Fruit fly (Drosophila melanogaster) whole organism, wandering third instar larva: ENCODE data around the gene Sap47.
"Not testable (repeated sequence)": the region's sequence is repeated elsewhere in the genome, so short reads cannot be mapped to it uniquely, and the experiment has no call there.

Experiments used
- Abd-B ChIP-seq: fragments of >200 bp; optimal IDR thresholded peaks from 2 replicates; lab custom pipeline; 2017; ENCODE audit warnings: missing biosample characterization, missing genetic modification characterization
- CG9705 ChIP-seq: fragments of 200-800 bp; sonication (Bioruptor generic); optimal IDR thresholded peaks from 2 replicates; lab custom pipeline; 2018; ENCODE audit warnings: missing biosample characterization, mild to moderate bottlenecking, missing genetic modification characterization
- CrebA ChIP-seq: fragments of 200-800 bp; sonication (Bioruptor generic); optimal IDR thresholded peaks from 2 replicates; lab custom pipeline; 2016; ENCODE audit warnings: missing biosample characterization, mild to moderate bottlenecking, missing genetic modification characterization, borderline replicate concordance
- Dfd ChIP-seq: fragments of >200 bp; optimal IDR thresholded peaks from 2 replicates; lab custom pipeline; 2017; ENCODE audit warnings: missing biosample characterization, missing genetic modification characterization
- Dif ChIP-seq: fragments of 200-275, 200-300 bp; sonication (Bioruptor generic); optimal IDR thresholded peaks from 2 replicates; lab custom pipeline; 2018; ENCODE audit warnings: missing biosample characterization, missing genetic modification characterization; ENCODE audit not compliant: partially characterized antibody
- HLH106 ChIP-seq: fragments of 200-800 bp; optimal IDR thresholded peaks from 3 replicates; lab custom pipeline; 2019; ENCODE audit warnings: missing biosample characterization, mild to moderate bottlenecking, missing genetic modification characterization, moderate library complexity
- Hnf4 ChIP-seq: fragments of 200-800 bp; sonication (Bioruptor generic); optimal IDR thresholded peaks from 2 replicates; lab custom pipeline; 2016; ENCODE audit warnings: missing biosample characterization, mild to moderate bottlenecking, missing genetic modification characterization
- Hr78 ChIP-seq: fragments of >200 bp; optimal IDR thresholded peaks from 2 replicates; lab custom pipeline; 2017; ENCODE audit warnings: missing biosample characterization, missing genetic modification characterization
- Hr83 ChIP-seq: fragments of 200-300 bp; sonication (Bioruptor generic); optimal IDR thresholded peaks from 2 replicates; lab custom pipeline; 2016; ENCODE audit warnings: missing biosample characterization, mild to moderate bottlenecking, missing genetic modification characterization, moderate library complexity; ENCODE audit not compliant: poor library complexity, severe bottlenecking
- Jra ChIP-seq: sonication (Bioruptor generic); optimal IDR thresholded peaks from 2 replicates; lab custom pipeline; 2016; ENCODE audit warnings: missing biosample characterization, missing genetic modification characterization
- Mio ChIP-seq: sonication (Bioruptor generic); optimal IDR thresholded peaks from 2 replicates; lab custom pipeline; 2016; ENCODE audit warnings: missing biosample characterization, missing genetic modification characterization
- Myc ChIP-seq: fragments of >200 bp; optimal IDR thresholded peaks from 2 replicates; lab custom pipeline; 2017
- N ChIP-seq: fragments of >200 bp; optimal IDR thresholded peaks from 2 replicates; lab custom pipeline; 2018; ENCODE audit warnings: missing biosample characterization, missing external identifiers, missing genetic modification characterization
- OdsH ChIP-seq: fragments of 200-800 bp; sonication (Bioruptor generic); optimal IDR thresholded peaks from 2 replicates; lab custom pipeline; 2016; ENCODE audit warnings: missing biosample characterization, mild to moderate bottlenecking, missing genetic modification characterization
- Sp1 ChIP-seq: fragments of 200-800 bp; sonication (Bioruptor generic); optimal IDR thresholded peaks from 3 replicates; lab custom pipeline; 2019; ENCODE audit warnings: missing biosample characterization, mild to moderate bottlenecking, missing genetic modification characterization, moderate library complexity
- br ChIP-seq: fragments of 200-800 bp; sonication (Bioruptor generic); optimal IDR thresholded peaks from 2 replicates; lab custom pipeline; 2016; ENCODE audit warnings: missing biosample characterization, missing genetic modification characterization
- brk ChIP-seq: fragments of 200-800 bp; sonication (Bioruptor generic); optimal IDR thresholded peaks from 2 replicates; lab custom pipeline; 2016; ENCODE audit warnings: missing biosample characterization, mild to moderate bottlenecking, missing genetic modification characterization
- dl ChIP-seq, 2 experiments: fragments of 175-275, 200-275 bp in 1 of 2; fragments of 200-275 bp in 1 of 2; sonication (Bioruptor generic); optimal IDR thresholded peaks; lab custom pipeline; 2018; ENCODE audit warnings: mild to moderate bottlenecking in 2 of 2, missing biosample characterization in 2 of 2, missing genetic modification characterization in 2 of 2, moderate library complexity in 2 of 2; ENCODE audit not compliant: partially characterized antibody in 2 of 2, insufficient read depth in 1 of 2
- dmrt93B ChIP-seq: fragments of 200-800 bp; sonication (Bioruptor generic); optimal IDR thresholded peaks from 2 replicates; lab custom pipeline; 2018; ENCODE audit warnings: missing biosample characterization, mild to moderate bottlenecking, missing genetic modification characterization
- dsf ChIP-seq: sonication (Bioruptor generic); optimal IDR thresholded peaks from 2 replicates; lab custom pipeline; 2016; ENCODE audit warnings: missing biosample characterization, missing genetic modification characterization, borderline replicate concordance
- ey ChIP-seq: fragments of 200-800 bp; sonication (Bioruptor generic); optimal IDR thresholded peaks from 2 replicates; lab custom pipeline; 2016; ENCODE audit warnings: missing biosample characterization, missing genetic modification characterization
- foxo ChIP-seq, 2 experiments: fragments of 200-800 bp; sonication (Bioruptor generic); optimal IDR thresholded peaks; 2 replicates in 1 of 2; 3 replicates in 1 of 2; lab custom pipeline; 2016 to 2017; ENCODE audit warnings: missing biosample characterization in 2 of 2, missing genetic modification characterization in 2 of 2
- fru ChIP-seq: fragments of 200-800 bp; sonication (Bioruptor generic); optimal IDR thresholded peaks from 3 replicates; lab custom pipeline; 2016; ENCODE audit warnings: missing biosample characterization, mild to moderate bottlenecking, missing genetic modification characterization
- h ChIP-seq: fragments of 200-800 bp; sonication (Bioruptor generic); optimal IDR thresholded peaks from 3 replicates; lab custom pipeline; 2016; ENCODE audit warnings: missing biosample characterization, mild to moderate bottlenecking, missing genetic modification characterization
- jim ChIP-seq: fragments of 175-275, 200-325 bp; sonication (Bioruptor generic); optimal IDR thresholded peaks from 2 replicates; lab custom pipeline; 2016; ENCODE audit warnings: missing biosample characterization, mild to moderate bottlenecking, missing genetic modification characterization
- psq ChIP-seq: fragments of 200-800 bp; sonication (Bioruptor generic); optimal IDR thresholded peaks from 3 replicates; lab custom pipeline; 2017; ENCODE audit warnings: missing biosample characterization, mild to moderate bottlenecking, missing genetic modification characterization, moderate library complexity
- rgr ChIP-seq: fragments of 200-800 bp; sonication (Bioruptor generic); optimal IDR thresholded peaks from 3 replicates; lab custom pipeline; 2016; ENCODE audit warnings: missing biosample characterization, mild to moderate bottlenecking, missing genetic modification characterization
- sage ChIP-seq: fragments of 200-800 bp; sonication (Bioruptor generic); optimal IDR thresholded peaks from 2 replicates; lab custom pipeline; 2016; ENCODE audit warnings: missing biosample characterization, mild to moderate bottlenecking, missing genetic modification characterization
- sv ChIP-seq: fragments of 200-800 bp; sonication (Bioruptor generic); optimal IDR thresholded peaks from 3 replicates; lab custom pipeline; 2016; ENCODE audit warnings: missing biosample characterization, missing genetic modification characterization
- woc ChIP-seq: sonication (Bioruptor generic); optimal IDR thresholded peaks from 2 replicates; lab custom pipeline; 2016; ENCODE audit warnings: missing biosample characterization, mild to moderate bottlenecking, missing genetic modification characterization

Sap47 gene

dm6 chr3R:15899650-15900049 is 35.2 kb upstream of the Sap47 start:
- TF ChIP-seq fru (GFP tag; lab: Kevin White, UChicago) (peak; percentile 70), brk (GFP tag; lab: Kevin White, UChicago) (no peak), ey (GFP tag; lab: Kevin White, UChicago) (peak; percentile 69), br (peak; percentile 70), Dfd (GFP tag; lab: Kevin White, UChicago) (no peak), rgr (GFP tag; lab: Kevin White, UChicago) (peak; percentile 69), dmrt93B (GFP tag; lab: Kevin White, UChicago) (peak; percentile 24), foxo (GFP tag; optimal IDR thresholded peaks at IDR 0.05; lab: Kevin White, UChicago) (peak in 1 of 2 experiments; percentile 72), Abd-B (GFP tag; lab: Kevin White, UChicago) (no peak), h (GFP tag; lab: Kevin White, UChicago) (peak; percentile 76), HLH106 (tag; lab: Kevin White, UChicago) (peak; percentile 58), Mio (GFP tag; lab: Kevin White, UChicago) (no peak), Hnf4 (GFP tag; lab: Kevin White, UChicago) (peak; percentile 40), OdsH (GFP tag; lab: Kevin White, UChicago) (peak; percentile 59), Hr78 (GFP tag; lab: Kevin White, UChicago) (no peak), Sp1 (GFP tag; lab: Kevin White, UChicago) (peak; percentile 44), psq (GFP tag; lab: Kevin White, UChicago) (peak; percentile 27)

DNA sequence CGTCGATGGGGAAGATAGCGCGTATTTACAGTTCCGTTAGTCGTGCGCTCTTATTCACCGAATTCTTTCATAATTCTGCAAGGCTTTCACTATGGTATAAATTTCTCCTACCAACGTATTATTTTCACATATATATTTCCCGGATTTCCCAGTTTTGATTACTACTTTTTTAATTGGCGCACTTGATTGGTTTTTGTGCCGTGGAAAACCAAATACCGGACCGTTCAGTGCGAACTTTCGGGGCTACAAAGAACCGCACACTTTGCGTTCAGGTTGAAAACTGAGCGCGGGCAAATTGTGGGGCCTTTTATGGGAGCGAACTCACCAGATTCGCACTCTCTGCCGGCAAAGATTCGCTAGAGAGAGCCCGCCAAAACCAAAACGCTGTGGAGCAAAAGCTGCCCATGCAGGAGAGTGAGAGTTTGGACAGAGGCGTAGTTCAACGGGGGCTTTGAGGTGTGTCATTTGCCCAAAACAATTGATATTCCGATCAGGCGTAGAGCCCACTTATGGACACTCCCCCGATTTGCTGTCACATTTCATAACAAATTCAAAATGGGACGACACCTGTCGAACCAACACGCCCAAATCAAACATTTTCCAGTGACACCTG is 33.7 kb upstream of the Sap47 start:
- peak; percentile 87 for TF ChIP-seq Dif (GFP tag; lab: Kevin White, UChicago)
- peak; percentile 79 to 86 for TF ChIP-seq dl (GFP tag; optimal IDR thresholded peaks at IDR 0.05; lab: Kevin White, UChicago; ENCODE audit: insufficient read depth in 1 of 2, partially characterized antibody in 2 of 2)

DNA sequence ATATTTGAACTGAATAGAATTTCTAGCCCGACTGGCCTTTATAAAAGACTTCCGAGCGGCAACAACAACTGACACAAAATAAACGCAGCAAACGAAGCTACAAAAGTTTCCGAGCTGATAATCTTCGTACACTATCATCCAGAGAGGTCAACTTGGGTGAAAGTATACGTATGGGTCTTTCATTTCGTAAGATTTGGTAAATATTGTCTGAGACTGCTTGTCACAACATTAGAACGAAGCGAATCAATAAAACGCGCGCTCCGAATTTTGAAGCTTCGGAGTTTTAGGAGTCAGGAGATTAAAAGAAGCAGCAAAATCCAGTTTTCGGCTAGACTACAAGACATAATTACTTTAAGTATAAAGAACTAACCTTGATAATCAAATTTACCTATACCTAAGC is 30.4 kb upstream of the Sap47 start, which contains the start of gene glob1:
Gene glob1 (minus strand): TSS at position 101 of the 400 bp plus-strand sequence.
- not testable (repeated sequence) for TF ChIP-seq Jra, sv, fru (GFP tag; lab: Kevin White, UChicago)
- TF ChIP-seq, all 38 proteins: peak for 0; not testable (repeated sequence) for 38

DNA sequence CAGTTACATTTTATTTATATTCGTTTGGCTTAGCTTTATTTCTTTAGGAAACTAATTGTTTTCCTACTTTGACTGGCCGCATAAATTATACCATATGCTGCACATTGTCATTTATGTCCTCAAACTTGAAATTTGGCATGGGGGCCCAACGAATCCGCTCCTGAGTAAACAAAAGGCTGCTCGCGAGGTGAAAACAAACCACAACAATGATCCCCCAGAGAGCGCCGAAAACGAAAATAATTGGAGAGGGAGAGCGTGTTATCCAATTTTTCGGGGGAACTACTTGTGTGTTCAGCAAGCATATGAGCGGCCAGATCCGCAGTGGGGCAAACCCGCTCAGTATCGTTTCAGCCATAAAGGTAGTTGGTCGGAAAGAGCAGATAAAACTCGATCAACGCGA is 26.8 kb upstream of the Sap47 start, which contains the start of gene EndoU:
Gene EndoU (plus strand): TSS at position 301 of the 400 bp plus-strand sequence.
- TF ChIP-seq Mio, CG9705, ey (GFP tag; lab: Kevin White, UChicago): not testable (repeated sequence)

DNA sequence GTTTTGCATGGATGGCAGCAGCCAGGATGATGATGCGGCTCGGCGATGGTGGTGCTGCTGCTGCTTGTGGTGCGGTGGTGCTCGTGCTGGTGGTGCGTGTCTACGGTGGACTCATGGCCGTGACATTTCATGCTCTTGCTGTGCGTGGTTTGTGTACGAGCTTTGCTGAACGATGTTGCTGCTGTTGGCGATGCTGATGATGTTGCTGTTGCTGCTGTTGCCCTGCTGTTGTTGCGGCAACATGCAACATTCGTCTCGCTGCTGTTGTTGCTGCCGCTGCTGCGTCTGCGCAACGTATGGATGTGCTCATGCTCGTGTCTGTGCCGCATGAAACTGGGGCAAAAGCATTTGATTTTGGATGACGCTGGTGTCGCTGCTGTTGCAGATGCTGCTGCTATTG is 21.7 kb upstream of the Sap47 start:
- TF ChIP-seq Dfd (GFP tag; lab: Kevin White, UChicago) (peak; percentile 81), CG9705 (GFP tag; lab: Kevin White, UChicago) (no peak)
- TF ChIP-seq, all 38 proteins: peak for 1

- TF ChIP-seq Jra (GFP tag; lab: Kevin White, UChicago) (no peak), psq (GFP tag; lab: Kevin White, UChicago) (no peak), br (no peak), fru (GFP tag; lab: Kevin White, UChicago) (no peak)
Measured at dm6 chr3R:15917907-15918306, 17.0 kb upstream of the Sap47 start, which contains the start of gene CG45105. CG45105 (minus strand) TSS chr3R:15918007.

- TF ChIP-seq dsf (GFP tag; lab: Kevin White, UChicago) (peak; percentile 57), sage (GFP tag; lab: Kevin White, UChicago) (peak; percentile 87), jim (GFP tag; lab: Kevin White, UChicago) (no peak), OdsH (GFP tag; lab: Kevin White, UChicago) (peak; percentile 93), foxo (GFP tag; optimal IDR thresholded peaks at IDR 0.05; lab: Kevin White, UChicago) (peak in 1 of 2 experiments; percentile 94), Myc (no peak), Sp1 (GFP tag; lab: Kevin White, UChicago) (peak; percentile 85), dmrt93B (GFP tag; lab: Kevin White, UChicago) (peak; percentile 83), Hnf4 (GFP tag; lab: Kevin White, UChicago) (no peak), woc (GFP tag; lab: Kevin White, UChicago) (peak; percentile 90), CrebA (GFP tag; lab: Kevin White, UChicago) (no peak), br (peak; percentile 95), CG9705 (GFP tag; lab: Kevin White, UChicago) (peak; percentile 27), N (GFP tag; lab: Kevin White, UChicago) (no peak), Hr83 (no peak), fru (GFP tag; lab: Kevin White, UChicago) (peak; percentile 94), dl (GFP tag; optimal IDR thresholded peaks at IDR 0.05; lab: Kevin White, UChicago; ENCODE audit: insufficient read depth in 1 of 2, partially characterized antibody in 2 of 2) (peak in 1 of 2 experiments; percentile 66), Mio (GFP tag; lab: Kevin White, UChicago) (peak; percentile 57), ey (GFP tag; lab: Kevin White, UChicago) (peak; percentile 95)
Measured at dm6 chr3R:15919367-15920228, 15.3 kb upstream of the Sap47 start.
